Worm (Caenorhabditis elegans): Measurements from ENCODE around the gene C16B8.4.

C16B8.4 gene

DNA sequence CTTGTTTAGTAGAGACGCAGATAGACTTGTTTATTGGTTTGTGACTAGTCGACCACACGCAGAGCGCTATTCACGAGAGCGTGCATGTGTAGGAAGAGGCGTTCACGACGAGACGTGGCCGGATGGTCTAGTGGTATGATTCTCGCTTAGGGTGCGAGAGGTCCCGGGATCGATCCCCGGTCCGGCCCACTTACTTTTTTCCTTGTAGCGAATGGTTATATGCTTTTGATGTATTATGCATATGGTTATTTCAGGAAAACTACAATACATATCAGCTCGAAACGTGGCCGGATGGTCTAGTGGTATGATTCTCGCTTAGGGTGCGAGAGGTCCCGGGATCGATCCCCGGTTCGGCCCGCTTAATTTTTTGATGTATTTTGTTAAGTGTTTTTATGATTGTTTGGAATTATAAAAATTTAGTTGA is 3.4 kb downstream of the C16B8.4 start (continued):
- TF ChIP-seq tbx-2 (tag; optimal IDR thresholded peaks at IDR 0.05): peak; percentile 53
- peak; percentile 74 for TF ChIP-seq jun-1 (tag; optimal IDR thresholded peaks at IDR 0.05)
- peak; percentile 49 for TF ChIP-seq nhr-43 (tag; optimal IDR thresholded peaks at IDR 0.05; ENCODE audit: poor library complexity, severe bottlenecking)
- TF ChIP-seq lin-39 (tag; optimal IDR thresholded peaks at IDR 0.05): peak; percentile 65

DNA sequence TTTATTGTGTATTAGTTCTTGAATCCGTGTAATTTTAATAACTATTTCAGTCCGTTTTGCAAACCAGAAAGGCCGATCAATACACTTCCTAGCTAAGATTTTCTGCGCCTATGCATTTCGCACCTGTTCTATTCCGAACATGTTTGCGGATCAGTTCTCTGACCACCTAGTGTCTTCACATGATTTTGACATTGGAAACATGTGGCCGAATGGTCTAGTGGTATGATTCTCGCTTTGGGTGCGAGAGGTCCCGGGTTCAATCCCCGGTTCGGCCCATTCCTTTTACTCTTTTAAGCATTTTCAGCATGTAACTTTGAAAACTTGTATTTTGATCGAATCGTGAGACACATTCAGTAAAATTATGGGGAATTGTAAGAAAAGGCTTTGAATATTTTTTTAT is 4.1 kb downstream of the C16B8.4 start:
- TF ChIP-seq pqm-1 (tag; optimal IDR thresholded peaks at IDR 0.05): peak; percentile 9
- peak; percentile 17 for TF ChIP-seq nfya-1 (tag; optimal IDR thresholded peaks at IDR 0.05; ENCODE audit: insufficient read depth)
- TF ChIP-seq nhr-43 (tag; optimal IDR thresholded peaks at IDR 0.05; ENCODE audit: poor library complexity, severe bottlenecking): peak; percentile 47
- peak; percentile 38 for TF ChIP-seq pha-4 (tag; optimal IDR thresholded peaks at IDR 0.05)
- TF ChIP-seq nhr-25 (tag; optimal IDR thresholded peaks at IDR 0.05): peak; percentile 41
- TF ChIP-seq ceh-9 (tag; optimal IDR thresholded peaks at IDR 0.05): no peak
- TF ChIP-seq nhr-12 (tag; optimal IDR thresholded peaks at IDR 0.05): no peak
- no peak for TF ChIP-seq R02D3.7 (tag; optimal IDR thresholded peaks at IDR 0.05)
- peak; percentile 55 for TF ChIP-seq lin-39 (tag; optimal IDR thresholded peaks at IDR 0.05)

DNA sequence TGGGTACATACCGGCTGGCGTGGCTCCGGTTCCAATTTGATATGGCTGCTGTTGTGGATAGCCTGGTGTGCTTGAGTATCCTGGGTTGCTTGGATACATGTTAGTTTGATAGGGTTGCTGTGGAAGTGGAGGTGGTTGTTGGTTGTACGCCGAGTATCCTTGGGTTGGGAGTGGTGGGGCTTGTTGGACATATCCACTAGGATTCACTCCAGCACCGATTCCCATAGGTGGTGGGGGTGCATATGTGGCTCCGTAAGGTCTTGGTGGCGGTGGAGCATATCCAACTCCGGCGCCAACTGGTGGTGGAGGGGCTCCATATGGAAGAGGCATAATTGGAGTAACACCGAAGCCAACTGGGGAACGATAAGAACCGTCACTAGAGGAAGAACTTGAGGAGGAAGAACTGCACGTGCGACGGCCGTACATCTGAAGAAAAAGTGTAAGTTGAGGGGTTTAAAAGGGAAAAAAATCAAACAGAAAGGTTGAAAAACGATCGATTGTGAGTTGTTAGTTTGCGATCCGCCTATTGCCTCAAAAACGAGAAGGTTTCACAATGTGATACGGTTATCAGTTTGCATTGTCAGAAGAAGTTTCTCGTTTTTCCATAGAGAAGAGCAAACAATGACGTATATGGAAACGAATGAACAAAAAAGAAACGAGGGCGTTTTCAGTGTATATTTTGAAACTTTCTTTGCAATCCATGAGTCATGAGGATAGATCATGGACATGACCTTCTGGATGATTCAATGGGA is 5.0 kb downstream of the C16B8.4 start, which contains the start of gene C16B8.3:
TSS of gene C16B8.3 (minus strand) at position 426 of the 752 bp plus-strand sequence.
- TF ChIP-seq nhr-43 (tag; optimal IDR thresholded peaks at IDR 0.05; ENCODE audit: poor library complexity, severe bottlenecking) (no peak), fkh-2 (tag; optimal IDR thresholded peaks at IDR 0.05) (no peak), ceh-28 (tag; optimal IDR thresholded peaks at IDR 0.05) (peak; percentile 5), aly-2 (tag; optimal IDR thresholded peaks at IDR 0.05) (no peak), nhr-237 (tag; optimal IDR thresholded peaks at IDR 0.05) (no peak), elt-1 (tag; optimal IDR thresholded peaks at IDR 0.05) (no peak), lin-15B (tag; optimal IDR thresholded peaks at IDR 0.05) (no peak), ama-1 (optimal IDR thresholded peaks at IDR 0.05) (no peak), nhr-76 (tag; optimal IDR thresholded peaks at IDR 0.05) (no peak), skn-1 (tag; optimal IDR thresholded peaks at IDR 0.05) (no peak), tbx-2 (tag; optimal IDR thresholded peaks at IDR 0.05) (no peak), ceh-9 (tag; optimal IDR thresholded peaks at IDR 0.05) (no peak), pqm-1 (tag; optimal IDR thresholded peaks at IDR 0.05) (peak; percentile 80), eor-1 (tag; optimal IDR thresholded peaks at IDR 0.05) (no peak), fkh-10 (GFP tag; optimal IDR thresholded peaks at IDR 0.05) (no peak), unc-62 (GFP tag; optimal IDR thresholded peaks at IDR 0.05) (no peak), pha-4 (tag; optimal IDR thresholded peaks at IDR 0.05) (peak; percentile 53), egl-27 (tag; optimal IDR thresholded peaks at IDR 0.05) (no peak), unc-39 (tag; optimal IDR thresholded peaks at IDR 0.05) (no peak), R02D3.7 (tag; optimal IDR thresholded peaks at IDR 0.05) (no peak), nhr-28 (tag; optimal IDR thresholded peaks at IDR 0.05) (no peak), lin-39 (tag; optimal IDR thresholded peaks at IDR 0.05) (no peak), snpc-4 (tag; optimal IDR thresholded peaks at IDR 0.05) (no peak), zag-1 (tag; optimal IDR thresholded peaks at IDR 0.05) (no peak), nhr-11 (tag; optimal IDR thresholded peaks at IDR 0.05) (no peak), ceh-82 (tag; optimal IDR thresholded peaks at IDR 0.05) (no peak), hmg-11 (tag; optimal IDR thresholded peaks at IDR 0.05) (no peak), sea-2 (GFP tag; optimal IDR thresholded peaks at IDR 0.05) (no peak), nfya-1 (tag; optimal IDR thresholded peaks at IDR 0.05; ENCODE audit: insufficient read depth) (no peak), elt-2 (tag; optimal IDR thresholded peaks at IDR 0.05) (peak; percentile 87), ztf-11 (tag; optimal IDR thresholded peaks at IDR 0.05) (no peak), nhr-25 (tag; optimal IDR thresholded peaks at IDR 0.05) (no peak), jun-1 (tag; optimal IDR thresholded peaks at IDR 0.05) (peak; percentile 60), nhr-77 (tag; optimal IDR thresholded peaks at IDR 0.05) (no peak), ztf-4 (tag; optimal IDR thresholded peaks at IDR 0.05) (no peak)

DNA sequence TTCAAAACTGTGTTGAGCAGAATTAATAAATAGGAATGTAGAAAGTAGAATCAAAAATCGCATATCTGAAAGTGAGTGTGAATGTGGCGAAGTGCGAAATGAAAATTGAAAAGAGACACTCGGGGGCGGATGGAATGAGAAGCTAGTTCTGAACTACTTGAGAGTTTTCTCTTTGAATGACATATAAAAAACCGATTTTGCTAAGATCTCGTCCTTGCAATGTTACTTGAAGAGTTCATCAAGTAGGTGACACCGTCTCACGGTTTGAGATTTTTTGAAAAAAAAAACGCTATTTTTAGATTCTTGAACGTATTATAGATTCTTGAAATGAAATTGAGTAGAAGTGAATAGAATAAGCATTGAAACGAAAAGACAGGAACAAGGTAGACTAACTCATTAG is 7.1 kb downstream of the C16B8.4 start, which contains the start of gene C16B8.2:
TSS of gene C16B8.2 (minus strand) at position 101 of the 400 bp plus-strand sequence.
- TF ChIP-seq ztf-4 (tag; optimal IDR thresholded peaks at IDR 0.05) (no peak), aly-2 (tag; optimal IDR thresholded peaks at IDR 0.05) (no peak), nhr-77 (tag; optimal IDR thresholded peaks at IDR 0.05) (no peak), ceh-9 (tag; optimal IDR thresholded peaks at IDR 0.05) (no peak), R02D3.7 (tag; optimal IDR thresholded peaks at IDR 0.05) (no peak), hmg-11 (tag; optimal IDR thresholded peaks at IDR 0.05) (no peak), nhr-11 (tag; optimal IDR thresholded peaks at IDR 0.05) (no peak), nhr-237 (tag; optimal IDR thresholded peaks at IDR 0.05) (no peak), ztf-11 (tag; optimal IDR thresholded peaks at IDR 0.05) (no peak), ama-1 (optimal IDR thresholded peaks at IDR 0.05) (no peak)
